Worm (Caenorhabditis elegans) whole organism, L4 larva: ENCODE measurements around the gene C41G6.12.

Experiments
- aha-1 ChIP-seq: fragments of 150-350 bp; peaks from one replicate; lab custom pipeline; 2014; ENCODE audit warnings: missing biosample characterization, missing genetic modification characterization
- ceh-32 ChIP-seq: sonication (generic microtip); optimal IDR thresholded peaks from 2 replicates; lab custom pipeline; 2016; ENCODE audit warnings: mild to moderate bottlenecking, missing genetic modification characterization, missing compliant biosample characterization; ENCODE audit not compliant: poor library complexity
- cey-2 ChIP-seq: sonication (generic microtip); optimal IDR thresholded peaks from 3 replicates; lab custom pipeline; 2017; ENCODE audit warnings: missing genetic modification characterization, mild to moderate bottlenecking, missing compliant biosample characterization, antibody characterized with exemption, borderline replicate concordance; ENCODE audit not compliant: insufficient read depth
- mdt-29 ChIP-seq: fragments of 200-800 bp; sonication (Bioruptor generic); IDR thresholded peaks from 2 replicates; pipeline ENCODE4 v1.3.6; 2022; ENCODE audit warnings: missing genetic modification reagents, missing genetic modification characterization, missing compliant biosample characterization
- nhr-11 ChIP-seq: fragments of 150-350 bp; optimal IDR thresholded peaks from 2 replicates; lab custom pipeline; 2014; ENCODE audit warnings: missing biosample characterization, missing genetic modification characterization
- zfp-3 ChIP-seq: fragments of 200-800 bp; sonication (Bioruptor generic); conservative IDR thresholded peaks from 2 replicates; pipeline ENCODE4 v1.3.6; 2022; ENCODE audit warnings: missing genetic modification reagents, missing genetic modification characterization, missing compliant biosample characterization

DNA sequence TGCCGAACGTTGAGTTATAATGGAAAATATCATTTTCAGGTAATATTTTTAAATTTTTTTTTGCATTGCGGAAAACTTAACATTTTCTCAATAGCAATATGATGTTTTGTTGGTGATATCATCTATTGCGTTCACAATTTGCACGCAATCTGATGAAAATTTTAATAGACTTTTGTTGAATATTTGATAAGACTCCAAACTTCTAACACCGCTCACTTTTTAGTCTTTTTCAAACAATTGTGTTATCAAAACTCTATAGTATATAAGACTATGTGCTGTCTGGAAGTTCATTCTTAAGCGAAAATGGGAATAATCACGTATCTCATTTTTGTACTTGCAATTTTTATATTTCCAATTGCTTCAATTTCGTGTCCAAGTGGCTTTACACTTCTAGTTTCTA, 32.1 kb downstream of the C41G6.12 start, which contains the start of gene clec-47:
- no peak for TF ChIP-seq mdt-29
- no peak for TF ChIP-seq nhr-11 (tag; lab: Kevin White, UChicago)
- TF ChIP-seq zfp-3 (GFP tag; lab: Robert Waterston, UW) = no peak
- no peak for TF ChIP-seq ceh-32 (tag; lab: Kevin White, UChicago)
- no peak for TF ChIP-seq cey-2 (tag; lab: Kevin White, UChicago)
- no peak for TF ChIP-seq aha-1 (tag; lab: Kevin White, UChicago)
